Comparison of ENCODE assay signal across 4 fruit fly cellular contexts in the genomic region with DNA sequence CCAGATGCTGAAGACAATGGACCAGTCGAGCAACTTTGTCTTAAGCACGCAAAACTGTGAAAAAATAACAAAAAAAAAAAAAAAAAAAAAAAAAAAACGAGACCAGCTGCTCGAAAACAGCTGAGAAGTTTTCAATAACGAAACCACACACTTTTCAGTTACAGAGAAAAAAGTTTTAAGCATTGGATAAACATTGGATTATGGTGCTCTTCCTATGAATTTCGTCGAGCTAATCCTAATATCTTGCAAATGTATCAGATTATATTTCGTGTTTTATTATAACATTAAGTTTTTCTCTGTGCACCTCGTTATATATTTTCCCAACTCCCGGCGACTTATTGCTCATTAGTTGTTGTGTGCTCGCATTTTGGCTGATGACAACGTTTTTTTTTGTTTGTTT.
TF ChIP-seq lines count a peak whose summit lies in the region.

No protein-coding gene starts in this region.

- no peak for TF ChIP-seq CTCF in whole organism, embryonic (GFP tag; optimal IDR thresholded peaks at IDR 0.05; lab: Kevin White, UChicago)

TF ChIP-seq in whole organism, embryonic, 481 proteins besides CTCF, POLR2A, EP300 and RAD21 (continues in another document):
- peak; percentile 57 for TF ChIP-seq unpg (GFP tag; optimal IDR thresholded peaks at IDR 0.05; lab: Kevin White, UChicago)
- TF ChIP-seq CrebB (tag; optimal IDR thresholded peaks at IDR 0.05; lab: Kevin White, UChicago): no peak
- no peak for TF ChIP-seq Dref (GFP tag; IDR thresholded peaks at IDR 0.05; lab: Robert Waterston, UW)
- TF ChIP-seq CG11247 (GFP tag; IDR thresholded peaks at IDR 0.05; lab: Robert Waterston, UW): peak; percentile 54; the same call in 1 of the 2 replicates
- TF ChIP-seq fd3F (GFP tag; optimal IDR thresholded peaks at IDR 0.05; lab: Kevin White, UChicago): peak; percentile 10
- no peak for TF ChIP-seq sr (GFP tag; IDR thresholded peaks at IDR 0.05; lab: Robert Waterston, UW)
- no peak for TF ChIP-seq CG43689 (GFP tag; IDR thresholded peaks at IDR 0.05; lab: Robert Waterston, UW)
- no peak for TF ChIP-seq mirr (GFP tag; optimal IDR thresholded peaks at IDR 0.05; lab: Kevin White, UChicago)
- TF ChIP-seq CG15011 (GFP tag; optimal IDR thresholded peaks at IDR 0.05; lab: Kevin White, UChicago): no peak
- TF ChIP-seq CG2889 (GFP tag; IDR thresholded peaks at IDR 0.05; lab: Robert Waterston, UW): no peak
- TF ChIP-seq danr (GFP tag; IDR thresholded peaks at IDR 0.05; lab: Robert Waterston, UW): 0 out of 2 replicates have a peak, but pooled peaks have one; percentile 6
- TF ChIP-seq slou (GFP tag; optimal IDR thresholded peaks at IDR 0.05; lab: Kevin White, UChicago): no peak
- TF ChIP-seq ttk (GFP tag; IDR thresholded peaks at IDR 0.05; lab: Robert Waterston, UW): peak; percentile 48
- peak; percentile 72 for TF ChIP-seq dysf (GFP tag; IDR thresholded peaks at IDR 0.05; lab: Robert Waterston, UW)
- no peak for TF ChIP-seq CG6175 (GFP tag; IDR thresholded peaks at IDR 0.05; lab: Robert Waterston, UW)
- no peak for TF ChIP-seq Lim3 (GFP tag; IDR thresholded peaks at IDR 0.05; lab: Robert Waterston, UW)
- TF ChIP-seq CG31365 (tag; optimal IDR thresholded peaks at IDR 0.05; lab: Kevin White, UChicago): no peak
- no peak for TF ChIP-seq salm (tag; optimal IDR thresholded peaks at IDR 0.05; lab: Kevin White, UChicago)
- peak; percentile 46 for TF ChIP-seq pum (GFP tag; optimal IDR thresholded peaks at IDR 0.05; lab: Kevin White, UChicago)
- peak; percentile 4 for TF ChIP-seq CG10267 (tag; optimal IDR thresholded peaks at IDR 0.05; lab: Kevin White, UChicago)
- peak; percentile 17 for TF ChIP-seq CG17829 (tag; optimal IDR thresholded peaks at IDR 0.05; lab: Kevin White, UChicago)
- no peak for TF ChIP-seq trem (tag; optimal IDR thresholded peaks at IDR 0.05; lab: Kevin White, UChicago)

TF ChIP-seq in whole organism, prepupa, 60 proteins besides CTCF, POLR2A, EP300 and RAD21 (continues in another document):
- TF ChIP-seq CG6854 (GFP tag; optimal IDR thresholded peaks at IDR 0.05; lab: Kevin White, UChicago) (no peak), Eip93F (GFP tag; optimal IDR thresholded peaks at IDR 0.05; lab: Kevin White, UChicago) (no peak), Ets21C (GFP tag; optimal IDR thresholded peaks at IDR 0.05; lab: Kevin White, UChicago) (no peak), CG6163 (GFP tag; IDR thresholded peaks at IDR 0.05; lab: Robert Waterston, UW) (peak; percentile 74), Hr4 (GFP tag; optimal IDR thresholded peaks at IDR 0.05; lab: Kevin White, UChicago) (peak; percentile 62), spab (GFP tag; optimal IDR thresholded peaks at IDR 0.05; lab: Kevin White, UChicago) (no peak), acj6 (GFP tag; optimal IDR thresholded peaks at IDR 0.05; lab: Kevin White, UChicago) (peak; percentile 12), Met (GFP tag; optimal IDR thresholded peaks at IDR 0.05; lab: Kevin White, UChicago) (peak; percentile 32), CG1621 (tag; optimal IDR thresholded peaks at IDR 0.05; lab: Kevin White, UChicago) (no peak), Hr38 (GFP tag; optimal IDR thresholded peaks at IDR 0.05; lab: Kevin White, UChicago) (no peak), salr (GFP tag; optimal IDR thresholded peaks at IDR 0.05; lab: Kevin White, UChicago) (peak in 1 of 2 experiments; percentile 24), CG10631 (GFP tag; optimal IDR thresholded peaks at IDR 0.05; lab: Kevin White, UChicago) (peak; percentile 31), Lpt (GFP tag; optimal IDR thresholded peaks at IDR 0.05; lab: Kevin White, UChicago) (peak; percentile 66), CG16779 (tag; optimal IDR thresholded peaks at IDR 0.05; lab: Kevin White, UChicago) (no peak), CG7368 (GFP tag; optimal IDR thresholded peaks at IDR 0.05; lab: Kevin White, UChicago) (no peak), CG34406 (GFP tag; optimal IDR thresholded peaks at IDR 0.05; lab: Kevin White, UChicago) (peak; percentile 1), CG15336 (GFP tag; IDR thresholded peaks at IDR 0.05; lab: Robert Waterston, UW) (peak; percentile 79), CG6792 (GFP tag; optimal IDR thresholded peaks at IDR 0.05; lab: Kevin White, UChicago) (no peak), Sox102F (GFP tag; optimal IDR thresholded peaks at IDR 0.05; lab: Kevin White, UChicago) (peak; percentile 13), CG11294 (GFP tag; IDR thresholded peaks at IDR 0.05; lab: Robert Waterston, UW) (0 out of 2 replicates have a peak, but pooled peaks have one; percentile 16), Eip75B (GFP tag; optimal IDR thresholded peaks at IDR 0.05; lab: Kevin White, UChicago) (peak; percentile 10), CG8119 (GFP tag; IDR thresholded peaks at IDR 0.05; lab: Robert Waterston, UW) (peak; percentile 73)

TF ChIP-seq in whole organism, pupa, 21 proteins besides CTCF, POLR2A, EP300 and RAD21:
- no peak for TF ChIP-seq D1 (tag; optimal IDR thresholded peaks at IDR 0.05; lab: Kevin White, UChicago)
- TF ChIP-seq Snoo (tag; optimal IDR thresholded peaks at IDR 0.05; lab: Kevin White, UChicago): no peak
- TF ChIP-seq rn (GFP tag; IDR thresholded peaks at IDR 0.05; lab: Robert Waterston, UW): no peak
- no peak for TF ChIP-seq CG13204 (GFP tag; optimal IDR thresholded peaks at IDR 0.05; lab: Kevin White, UChicago)
- peak; percentile 84 for TF ChIP-seq CG4496 (GFP tag; IDR thresholded peaks at IDR 0.05; lab: Robert Waterston, UW)
- no peak for TF ChIP-seq EcR (GFP tag; optimal IDR thresholded peaks at IDR 0.05; lab: Kevin White, UChicago)
- TF ChIP-seq CG8159 (tag; optimal IDR thresholded peaks at IDR 0.05; lab: Kevin White, UChicago): no peak
- TF ChIP-seq fd96Ca (GFP tag; IDR thresholded peaks at IDR 0.05; lab: Robert Waterston, UW): 0 out of 3 replicates have a peak, but pooled peaks have one; percentile 52
- peak; percentile 70 for TF ChIP-seq CG32121 (GFP tag; IDR thresholded peaks at IDR 0.05; lab: Robert Waterston, UW)
- peak; percentile 16; the same call in 1 of the 2 replicates for TF ChIP-seq CG12605 (GFP tag; IDR thresholded peaks at IDR 0.05; lab: Robert Waterston, UW)
- peak; percentile 50; the same call in 1 of the 2 replicates for TF ChIP-seq Ets98B (GFP tag; IDR thresholded peaks at IDR 0.05; lab: Robert Waterston, UW)
- no peak for TF ChIP-seq CG10348 (GFP tag; IDR thresholded peaks at IDR 0.05; lab: Robert Waterston, UW)
- no peak for TF ChIP-seq CG34367 (tag; optimal IDR thresholded peaks at IDR 0.05; lab: Kevin White, UChicago)
- TF ChIP-seq gl (tag; optimal IDR thresholded peaks at IDR 0.05; lab: Kevin White, UChicago): no peak
- no peak for TF ChIP-seq CG17806 (tag; optimal IDR thresholded peaks at IDR 0.05; lab: Kevin White, UChicago)
- peak; percentile 17 for TF ChIP-seq CG8301 (tag; optimal IDR thresholded peaks at IDR 0.05; lab: Kevin White, UChicago)
- no peak for TF ChIP-seq CG9948 (tag; optimal IDR thresholded peaks at IDR 0.05; lab: Kevin White, UChicago)
- TF ChIP-seq CG15710 (tag; optimal IDR thresholded peaks at IDR 0.05; lab: Kevin White, UChicago): no peak
- TF ChIP-seq CG14655 (GFP tag; optimal IDR thresholded peaks at IDR 0.05; lab: Kevin White, UChicago): peak; percentile 14
- TF ChIP-seq Pif1B (GFP tag; optimal IDR thresholded peaks at IDR 0.05; lab: Kevin White, UChicago): peak; percentile 34
- TF ChIP-seq Pif1A (GFP tag; optimal IDR thresholded peaks at IDR 0.05; lab: Kevin White, UChicago): peak; percentile 51

TF ChIP-seq in whole organism, wandering third instar larva, 38 proteins besides CTCF, POLR2A, EP300 and RAD21:
- TF ChIP-seq woc (GFP tag; optimal IDR thresholded peaks at IDR 0.05; lab: Kevin White, UChicago): peak; percentile 23
- TF ChIP-seq foxo (GFP tag; optimal IDR thresholded peaks at IDR 0.05; lab: Kevin White, UChicago): peak in 1 of 2 experiments; percentile 33
- peak; percentile 37 for TF ChIP-seq sv (GFP tag; optimal IDR thresholded peaks at IDR 0.05; lab: Kevin White, UChicago)
- no peak for TF ChIP-seq CG9705 (GFP tag; optimal IDR thresholded peaks at IDR 0.05; lab: Kevin White, UChicago)
- TF ChIP-seq OdsH (GFP tag; optimal IDR thresholded peaks at IDR 0.05; lab: Kevin White, UChicago): peak; percentile 9
- peak; percentile 34 for TF ChIP-seq ey (GFP tag; optimal IDR thresholded peaks at IDR 0.05; lab: Kevin White, UChicago)
- peak; percentile 55 for TF ChIP-seq h (GFP tag; optimal IDR thresholded peaks at IDR 0.05; lab: Kevin White, UChicago)
- peak; percentile 16 for TF ChIP-seq HLH106 (tag; optimal IDR thresholded peaks at IDR 0.05; lab: Kevin White, UChicago)
- no peak for TF ChIP-seq pan (optimal IDR thresholded peaks at IDR 0.05; lab: Kevin White, UChicago)
- TF ChIP-seq fru (GFP tag; optimal IDR thresholded peaks at IDR 0.05; lab: Kevin White, UChicago): peak; percentile 24
TF ChIP-seq in whole organism, wandering third instar larva: peak in this region for 8.
